Worm (Caenorhabditis elegans) whole organism, L1 larva: ENCODE measurements around the gene rpy-1.

ENCODE experiments used
- ama-1 ChIP-seq: fragments of 150-350 bp; optimal IDR thresholded peaks from 2 replicates; lab custom pipeline; 2014
- ceh-82 ChIP-seq, 3 experiments: fragments of 150-350 bp in 1 of 3; sonication (generic microtip) in 2 of 3; optimal IDR thresholded peaks; 2 replicates each; lab custom pipeline; 2014 to 2017; ENCODE audit warnings: missing biosample characterization in 3 of 3, missing genetic modification characterization in 3 of 3
- dpl-1 ChIP-seq, 3 experiments: fragments of 150-350 bp in 2 of 3; sonication (generic microtip) in 1 of 3; optimal IDR thresholded peaks; 2 replicates each; lab custom pipeline; 2014 to 2017; ENCODE audit warnings: missing biosample characterization in 3 of 3, missing genetic modification characterization in 3 of 3, missing genetic modification reagents in 3 of 3
- fkh-8 ChIP-seq: sonication (generic microtip); optimal IDR thresholded peaks from 2 replicates; lab custom pipeline; 2016; ENCODE audit warnings: mild to moderate bottlenecking, missing genetic modification characterization, missing compliant biosample characterization
- fos-1 ChIP-seq: fragments of 150-350 bp; optimal IDR thresholded peaks from 2 replicates; lab custom pipeline; 2014; ENCODE audit warnings: missing biosample characterization, missing genetic modification characterization
- lin-13 ChIP-seq: fragments of 150-350 bp; optimal IDR thresholded peaks from 2 replicates; lab custom pipeline; 2014; ENCODE audit warnings: missing biosample characterization, missing genetic modification reagents, missing genetic modification characterization
- lin-14 ChIP-seq: fragments of 200-800 bp; sonication (Bioruptor generic); optimal IDR thresholded peaks from 2 replicates; lab custom pipeline; 2018; ENCODE audit warnings: mild to moderate bottlenecking, missing genetic modification characterization, moderate library complexity, missing compliant biosample characterization
- lin-39 ChIP-seq: fragments of 150-350 bp; optimal IDR thresholded peaks from 2 replicates; lab custom pipeline; 2014; ENCODE audit warnings: missing biosample characterization, missing genetic modification reagents, missing genetic modification characterization
- nhr-11 ChIP-seq: fragments of 150-350 bp; optimal IDR thresholded peaks from 2 replicates; lab custom pipeline; 2014; ENCODE audit warnings: missing biosample characterization, missing genetic modification characterization
- nhr-237 ChIP-seq: fragments of 150-350 bp; optimal IDR thresholded peaks from 2 replicates; lab custom pipeline; 2014; ENCODE audit warnings: missing biosample characterization, missing genetic modification characterization
- nhr-85 ChIP-seq: sonication (generic microtip); peaks from one replicate; lab custom pipeline; 2016; ENCODE audit warnings: missing genetic modification characterization, inconsistent platforms, missing compliant biosample characterization
- nhr-90 ChIP-seq: sonication (generic microtip); optimal IDR thresholded peaks from 2 replicates; lab custom pipeline; 2016; ENCODE audit warnings: mild to moderate bottlenecking, missing genetic modification characterization, missing compliant biosample characterization; ENCODE audit not compliant: poor library complexity
- pax-3 ChIP-seq: fragments of 200-800 bp; sonication (Bioruptor generic); optimal IDR thresholded peaks from 2 replicates; lab custom pipeline; 2018; ENCODE audit warnings: mild to moderate bottlenecking, missing genetic modification characterization, moderate library complexity, missing compliant biosample characterization
- pqm-1 ChIP-seq: sonication (generic microtip); optimal IDR thresholded peaks from 3 replicates; lab custom pipeline; 2017; ENCODE audit warnings: missing biosample characterization, missing genetic modification characterization

DNA sequence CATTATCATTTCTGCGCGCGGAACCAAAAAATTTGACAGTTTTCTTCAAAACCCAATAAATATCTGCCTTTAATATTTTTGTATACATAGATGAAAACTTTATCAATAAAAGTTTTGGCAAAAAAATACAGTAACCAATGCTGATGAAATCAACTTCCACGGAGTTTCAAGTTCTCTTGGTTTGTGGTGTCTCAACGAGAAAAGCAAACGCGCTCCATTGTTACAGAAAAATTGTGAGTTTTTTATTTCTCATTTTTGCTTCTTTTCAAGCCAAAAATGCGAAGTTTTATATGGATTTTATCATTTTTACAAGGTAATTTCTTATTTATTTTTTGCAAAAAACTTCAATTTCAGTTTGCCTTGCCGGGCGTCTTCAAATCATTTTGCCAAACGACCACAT is 29.2 kb upstream of the rpy-1 start, which contains the start of gene T14B4.3:
- TF ChIP-seq pax-3 (tag; lab: Kevin White, UChicago) (peak; percentile 52), nhr-11 (tag; lab: Kevin White, UChicago) (no peak), ceh-82 (tag; optimal IDR thresholded peaks at IDR 0.05; lab: Kevin White, UChicago) (peak in 2 of 3 experiments; percentile 41 to 64), nhr-85 (tag; lab: Kevin White, UChicago) (peak; percentile 43), lin-13 (GFP tag; lab: Kevin White, UChicago) (peak; percentile 59), ama-1 (lab: Kevin White, UChicago) (no peak), nhr-237 (tag; lab: Kevin White, UChicago) (peak; percentile 6), pqm-1 (tag; lab: Kevin White, UChicago) (no peak), nhr-90 (tag; lab: Kevin White, UChicago) (peak; percentile 59), dpl-1 (GFP tag; optimal IDR thresholded peaks at IDR 0.05; lab: Kevin White, UChicago) (peak; percentile 53 to 72 (median 71)), lin-39 (tag; lab: Kevin White, UChicago) (no peak), fkh-8 (peak; percentile 56), fos-1 (tag; lab: Kevin White, UChicago) (no peak), lin-14 (GFP tag; lab: Kevin White, UChicago) (peak; percentile 75)
